Worm (Caenorhabditis elegans) whole organism, L4/young adult: ENCODE results near the gene ndub-3.

Source experiments
- W03F9.2 ChIP-seq: fragments of 150-350 bp; optimal IDR thresholded peaks from 2 replicates; lab custom pipeline; 2014; ENCODE audit warnings: missing biosample characterization, missing genetic modification characterization
- dao-5 ChIP-seq: sonication (generic microtip); optimal IDR thresholded peaks from 2 replicates; lab custom pipeline; 2016; ENCODE audit warnings: missing genotype, missing genetic modification characterization, moderate library complexity, missing compliant biosample characterization
- him-1 ChIP-seq: sonication (generic microtip); optimal IDR thresholded peaks from 2 replicates; lab custom pipeline; 2016; ENCODE audit warnings: missing genotype, missing genetic modification reagents, missing genetic modification characterization, missing compliant biosample characterization

DNA sequence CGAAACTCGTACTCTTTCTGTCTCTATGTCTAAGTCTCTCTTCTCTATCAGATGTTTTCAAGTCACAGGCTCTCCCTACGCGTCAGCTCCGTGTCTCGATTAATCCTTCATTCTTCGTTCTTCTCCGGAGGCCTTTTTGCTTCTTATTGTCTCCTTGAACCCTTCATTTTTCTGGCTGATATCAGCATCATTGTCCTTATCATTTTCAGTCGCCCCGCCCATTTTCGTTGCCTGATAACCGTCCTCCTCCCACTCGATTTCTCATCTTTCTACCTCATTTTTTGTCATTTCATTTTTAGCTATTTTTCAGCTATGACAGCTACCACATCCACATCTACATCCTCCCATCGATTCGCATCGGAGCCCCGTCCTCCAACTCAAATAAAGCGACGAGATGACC lies 42.5 kb downstream of the ndub-3 start, which contains the start of gene B0457.6:
- TF ChIP-seq him-1 (tag; lab: Kevin White, UChicago), result no peak
- TF ChIP-seq W03F9.2 (tag; lab: Kevin White, UChicago), result no peak
- TF ChIP-seq dao-5 (tag; lab: Kevin White, UChicago), result no peak
